Fruit fly (Drosophila melanogaster) whole organism, pupa: ENCODE data around the gene CG17028.

Source experiments
- CG4496 ChIP-seq: fragments of 200-800 bp; sonication (Bioruptor generic); IDR thresholded peaks from 3 replicates; pipeline ENCODE4 v1.3.6; 2022; ENCODE audit warnings: missing biosample characterization, missing genetic modification characterization
- D1 ChIP-seq: fragments of 200-800 bp; sonication (Bioruptor generic); optimal IDR thresholded peaks from 2 replicates; lab custom pipeline; 2018; ENCODE audit warnings: missing biosample characterization, mild to moderate bottlenecking, missing genetic modification characterization, moderate library complexity

DNA sequence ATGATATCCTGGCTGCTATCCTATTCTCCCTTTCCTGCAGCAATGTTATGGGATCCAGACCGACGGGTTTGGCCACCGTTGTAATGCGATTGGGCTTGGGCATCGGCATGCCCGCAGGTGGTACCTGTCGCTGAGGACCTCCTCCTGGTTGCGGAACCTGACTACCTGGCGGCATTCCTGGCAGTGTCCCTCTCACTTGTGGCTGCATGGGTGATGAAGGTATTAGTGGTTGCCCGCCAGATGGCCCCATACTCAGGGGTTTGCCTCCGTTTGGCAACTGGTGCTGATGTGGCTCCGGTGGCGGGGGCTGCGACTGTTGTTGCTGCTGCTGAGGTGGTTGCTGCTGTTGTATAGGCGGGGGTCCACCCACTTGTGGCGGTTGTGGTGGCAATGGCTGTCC is 4.2 kb upstream of the CG17028 start:
- no peak for TF ChIP-seq CG4496 (GFP tag; lab: Robert Waterston, UW)
- no peak for TF ChIP-seq D1 (tag; lab: Kevin White, UChicago)
